Fruit fly (Drosophila melanogaster) whole organism, wandering third instar larva: ENCODE data around the gene CG31643.

Experiments used
- CG9705 ChIP-seq: fragments of 200-800 bp; sonication (Bioruptor generic); optimal IDR thresholded peaks from 2 replicates; lab custom pipeline; 2018; ENCODE audit warnings: missing biosample characterization, mild to moderate bottlenecking, missing genetic modification characterization
- CrebA ChIP-seq: fragments of 200-800 bp; sonication (Bioruptor generic); optimal IDR thresholded peaks from 2 replicates; lab custom pipeline; 2016; ENCODE audit warnings: missing biosample characterization, mild to moderate bottlenecking, missing genetic modification characterization, borderline replicate concordance
- Hr78 ChIP-seq: fragments of >200 bp; optimal IDR thresholded peaks from 2 replicates; lab custom pipeline; 2017; ENCODE audit warnings: missing biosample characterization, missing genetic modification characterization
- woc ChIP-seq: sonication (Bioruptor generic); optimal IDR thresholded peaks from 2 replicates; lab custom pipeline; 2016; ENCODE audit warnings: missing biosample characterization, mild to moderate bottlenecking, missing genetic modification characterization

dm6 chr2L:6031838-6032237 is 6.1 kb upstream of the CG31643 start:
- TF ChIP-seq CrebA (GFP tag; lab: Kevin White, UChicago) (no peak), Hr78 (GFP tag; lab: Kevin White, UChicago) (no peak), CG9705 (GFP tag; lab: Kevin White, UChicago) (no peak), woc (no peak)
